Fruit fly (Drosophila melanogaster): Measurements from ENCODE around the gene NTPase.

The NTPase gene

dm6 chr2L:2897024-2897549 lies 11.4 kb upstream of the NTPase start (continued):
- TF ChIP-seq CG4730 (GFP tag; IDR thresholded peaks at IDR 0.05) (peak; percentile 75), Vsx1 (GFP tag; optimal IDR thresholded peaks at IDR 0.05) (peak; percentile 51), zen (tag; optimal IDR thresholded peaks at IDR 0.05) (peak; percentile 70), Trl (optimal IDR thresholded peaks at IDR 0.05) (peak in 1 of 2 experiments; percentile 5), Trl (GFP tag; optimal IDR thresholded peaks at IDR 0.05) (peak; percentile 85), CG7372 (GFP tag; IDR thresholded peaks at IDR 0.05) (0 out of 2 replicates have a peak, but pooled peaks have one; percentile 18), Sin3A (optimal IDR thresholded peaks at IDR 0.05) (no peak), Spps (tag; optimal IDR thresholded peaks at IDR 0.05) (peak; percentile 7), so (GFP tag; IDR thresholded peaks at IDR 0.05) (peak; percentile 63; the same call in 1 of the 3 replicates), Nf-YA (GFP tag; IDR thresholded peaks at IDR 0.05) (peak; percentile 66), MTF-1 (GFP tag; optimal IDR thresholded peaks at IDR 0.05; ENCODE audit: borderline replicate concordance) (peak; percentile 19), CG5245 (GFP tag; optimal IDR thresholded peaks at IDR 0.05) (peak; percentile 83), hbn (GFP tag; IDR thresholded peaks at IDR 0.05; ENCODE audit: partially characterized antibody) (no peak), Lim3 (GFP tag; IDR thresholded peaks at IDR 0.05) (peak; percentile 59; the same call in 1 of the 2 replicates), ssp (GFP tag; IDR thresholded peaks at IDR 0.05) (peak; percentile 76), CG11456 (GFP tag; IDR thresholded peaks at IDR 0.05) (peak; percentile 80), gfzf (GFP tag; optimal IDR thresholded peaks at IDR 0.05) (no peak), tup (GFP tag; optimal IDR thresholded peaks at IDR 0.05) (peak; percentile 78), az2 (GFP tag; optimal IDR thresholded peaks at IDR 0.05) (peak; percentile 89), pros (GFP tag; optimal IDR thresholded peaks at IDR 0.05) (peak; percentile 66)

dm6 chr2L:2894356-2894755 lies 8.7 kb upstream of the NTPase start:
- peak; percentile 18 for TF ChIP-seq pros (GFP tag; optimal IDR thresholded peaks at IDR 0.05)
- no peak for TF ChIP-seq rib (GFP tag; IDR thresholded peaks at IDR 0.05)
- no peak for TF ChIP-seq dan (GFP tag; IDR thresholded peaks at IDR 0.05)
- no peak for TF ChIP-seq NC2α (GFP tag; optimal IDR thresholded peaks at IDR 0.05)
- no peak for TF ChIP-seq CG7556 (GFP tag; optimal IDR thresholded peaks at IDR 0.05)
- no peak for TF ChIP-seq CG4404 (GFP tag; IDR thresholded peaks at IDR 0.05)
- no peak for TF ChIP-seq CG15696 (tag; optimal IDR thresholded peaks at IDR 0.05)
- no peak for TF ChIP-seq zen (tag; optimal IDR thresholded peaks at IDR 0.05)
- peak; percentile 14 for TF ChIP-seq Hey (tag; optimal IDR thresholded peaks at IDR 0.05)
- no peak for TF ChIP-seq CG17359 (tag; optimal IDR thresholded peaks at IDR 0.05)
- TF ChIP-seq nau (GFP tag; optimal IDR thresholded peaks at IDR 0.05) = no peak
- TF ChIP-seq CG17612 (GFP tag; IDR thresholded peaks at IDR 0.05) = no peak
- no peak for TF ChIP-seq Eip74EF (GFP tag; optimal IDR thresholded peaks at IDR 0.05)
- TF ChIP-seq CG7928 (GFP tag; optimal IDR thresholded peaks at IDR 0.05) = no peak
- no peak for TF ChIP-seq chinmo (GFP tag; IDR thresholded peaks at IDR 0.05; ENCODE audit: partially characterized antibody)
- TF ChIP-seq abd-A (tag; optimal IDR thresholded peaks at IDR 0.05) = peak; percentile 56
- no peak for TF ChIP-seq E2f1 (GFP tag; IDR thresholded peaks at IDR 0.05)
- TF ChIP-seq yki (optimal IDR thresholded peaks at IDR 0.05) = no peak
- no peak for TF ChIP-seq CG5245 (GFP tag; optimal IDR thresholded peaks at IDR 0.05)
- TF ChIP-seq lbe (GFP tag; optimal IDR thresholded peaks at IDR 0.05) = no peak
- TF ChIP-seq CG9817 (tag; optimal IDR thresholded peaks at IDR 0.05) = no peak
- TF ChIP-seq Antp (GFP tag; optimal IDR thresholded peaks at IDR 0.05) = no peak
- no peak for TF ChIP-seq Elba2 (GFP tag; optimal IDR thresholded peaks at IDR 0.05)
- TF ChIP-seq sens (GFP tag) = peak; percentile 56
- TF ChIP-seq bsh (GFP tag; optimal IDR thresholded peaks at IDR 0.05) = no peak
- no peak for TF ChIP-seq Optix (GFP tag; IDR thresholded peaks at IDR 0.05)
- TF ChIP-seq sob (GFP tag; IDR thresholded peaks at IDR 0.05) = no peak
- no peak for TF ChIP-seq pita (GFP tag; optimal IDR thresholded peaks at IDR 0.05)
- TF ChIP-seq bbx (GFP tag; IDR thresholded peaks at IDR 0.05; ENCODE audit: partially characterized antibody) = no peak
- TF ChIP-seq C15 (GFP tag; IDR thresholded peaks at IDR 0.05) = no peak
- no peak for TF ChIP-seq CG9932 (GFP tag; IDR thresholded peaks at IDR 0.05)
- no peak for TF ChIP-seq CG18764 (GFP tag; optimal IDR thresholded peaks at IDR 0.05)
- TF ChIP-seq CG12769 (tag; optimal IDR thresholded peaks at IDR 0.05) = no peak
- TF ChIP-seq CG10979 (tag; optimal IDR thresholded peaks at IDR 0.05) = no peak

Measured in whole organism, embryonic.